Fruit fly (Drosophila melanogaster): ENCODE results near the gene Atg16.

Atg16 gene

dm6 chr3R:29786016-29786996 is 48.6 kb downstream of the Atg16 start (continued):
- TF ChIP-seq Awh (GFP tag; IDR thresholded peaks at IDR 0.05) (no peak), chn (GFP tag; optimal IDR thresholded peaks at IDR 0.05) (no peak), row (GFP tag; IDR thresholded peaks at IDR 0.05) (0 out of 3 replicates have a peak, but pooled peaks have one; percentile 31), tgo (GFP tag; IDR thresholded peaks at IDR 0.05) (0 out of 3 replicates have a peak, but pooled peaks have one; percentile 14), ind (GFP tag; optimal IDR thresholded peaks at IDR 0.05) (peak; percentile 16), psq (GFP tag; optimal IDR thresholded peaks at IDR 0.05) (no peak), jigr1 (GFP tag; IDR thresholded peaks at IDR 0.05) (0 out of 3 replicates have a peak, but pooled peaks have one; percentile 33), corto (GFP tag; optimal IDR thresholded peaks at IDR 0.05) (peak; percentile 46), CG11695 (GFP tag; IDR thresholded peaks at IDR 0.05) (0 out of 3 replicates have a peak, but pooled peaks have one; percentile 27), fd96Cb (tag; optimal IDR thresholded peaks at IDR 0.05) (peak; percentile 14)

- TF ChIP-seq HHEX (GFP tag; optimal IDR thresholded peaks at IDR 0.05) (no peak), Hey (tag; optimal IDR thresholded peaks at IDR 0.05) (no peak), Blimp-1 (GFP tag; optimal IDR thresholded peaks at IDR 0.05) (no peak), CG4404 (GFP tag; IDR thresholded peaks at IDR 0.05) (0 out of 2 replicates have a peak, but pooled peaks have one; percentile 10), H15 (GFP tag; IDR thresholded peaks at IDR 0.05) (0 out of 3 replicates have a peak, but pooled peaks have one; percentile 22), sens (GFP tag) (no peak), MESR4 (GFP tag; optimal IDR thresholded peaks at IDR 0.05) (no peak), Oli (tag; optimal IDR thresholded peaks at IDR 0.05) (no peak), CG2678 (tag; optimal IDR thresholded peaks at IDR 0.05) (no peak), bab2 (GFP tag; optimal IDR thresholded peaks at IDR 0.05) (no peak), Mes4 (GFP tag; optimal IDR thresholded peaks at IDR 0.05) (no peak), pb (GFP tag; optimal IDR thresholded peaks at IDR 0.05) (no peak), fru (optimal IDR thresholded peaks at IDR 0.05) (no peak), peb (GFP tag; IDR thresholded peaks at IDR 0.05) (no peak), lab (GFP tag; optimal IDR thresholded peaks at IDR 0.05) (no peak), CG11560 (tag; IDR thresholded peaks at IDR 0.05) (no peak), Med (GFP tag) (peak; percentile 13), CG6175 (GFP tag; IDR thresholded peaks at IDR 0.05) (no peak), fd3F (GFP tag; optimal IDR thresholded peaks at IDR 0.05) (no peak), CG11695 (GFP tag; IDR thresholded peaks at IDR 0.05) (no peak), esg (GFP tag; conservative IDR thresholded peaks at IDR 0.05) (no peak)
These were observed 49.7 kb downstream of the Atg16 start for dm6 chr3R:29785242-29785641.

- peak; percentile 21 for TF ChIP-seq grn (GFP tag; optimal IDR thresholded peaks at IDR 0.05)
- peak; percentile 0 for TF ChIP-seq Med (GFP tag)
- TF ChIP-seq caup (GFP tag; optimal IDR thresholded peaks at IDR 0.05; ENCODE audit: severe bottlenecking) = no peak
- TF ChIP-seq GATAe (GFP tag; conservative IDR thresholded peaks at IDR 0.05) = peak; percentile 39; the same call in 1 of the 2 replicates
- TF ChIP-seq CG2678 (tag; optimal IDR thresholded peaks at IDR 0.05) = peak; percentile 35
- TF ChIP-seq sug (tag; optimal IDR thresholded peaks at IDR 0.05) = peak; percentile 9
- TF ChIP-seq pan (optimal IDR thresholded peaks at IDR 0.05) = no peak
- peak in 1 of 2 experiments; percentile 8 for TF ChIP-seq pan (GFP tag; optimal IDR thresholded peaks at IDR 0.05 in 1 of 2, IDR thresholded peaks at IDR 0.05 in 1 of 2)
- TF ChIP-seq lab (GFP tag; optimal IDR thresholded peaks at IDR 0.05) = peak; percentile 13
- no peak for TF ChIP-seq abd-A (tag; optimal IDR thresholded peaks at IDR 0.05)
- TF ChIP-seq sd (tag; optimal IDR thresholded peaks at IDR 0.05) = peak; percentile 79
- TF ChIP-seq exex (tag; optimal IDR thresholded peaks at IDR 0.05) = peak; percentile 86
- TF ChIP-seq cato (GFP tag; optimal IDR thresholded peaks at IDR 0.05; ENCODE audit: borderline replicate concordance) = no peak
- peak; percentile 53 for TF ChIP-seq CG34376 (GFP tag; optimal IDR thresholded peaks at IDR 0.05)
- peak; percentile 69 for TF ChIP-seq sens (GFP tag)
These were observed 51.7 kb downstream of the Atg16 start for dm6 chr3R:29783210-29783609.

Data from whole organism, embryonic.